Worm (Caenorhabditis elegans) whole organism, L1 larva: Measurements from ENCODE around the gene rhi-1.
A peak's percentile ranks its signal among the peaks of the same experiment; 100 is the strongest.

ENCODE experiments used
- C04F5.9 ChIP-seq: sonication (generic microtip); optimal IDR thresholded peaks from 2 replicates; lab custom pipeline; 2016; ENCODE audit warnings: missing genetic modification characterization, missing compliant biosample characterization
- C16A3.4 ChIP-seq: fragments of 150-350 bp; optimal IDR thresholded peaks from 2 replicates; lab custom pipeline; 2014; ENCODE audit warnings: missing biosample characterization, missing genetic modification characterization
- C34B4.2 ChIP-seq: sonication (generic microtip); optimal IDR thresholded peaks from 2 replicates; lab custom pipeline; 2017; ENCODE audit warnings: mild to moderate bottlenecking, missing genetic modification characterization, missing compliant biosample characterization
- Y116A8C.19 ChIP-seq: sonication (generic microtip); optimal IDR thresholded peaks from 2 replicates; lab custom pipeline; 2016; ENCODE audit warnings: missing compliant biosample characterization, missing genetic modification characterization, borderline replicate concordance
- aha-1 ChIP-seq: fragments of 150-350 bp; optimal IDR thresholded peaks from 2 replicates; lab custom pipeline; 2014; ENCODE audit warnings: missing biosample characterization, missing genetic modification characterization
- aly-2 ChIP-seq: fragments of 150-350 bp; optimal IDR thresholded peaks from 2 replicates; lab custom pipeline; 2014; ENCODE audit warnings: missing biosample characterization, missing genetic modification characterization
- ceh-63 ChIP-seq: fragments of 200-800 bp; sonication (Bioruptor generic); optimal IDR thresholded peaks from 2 replicates; lab custom pipeline; 2018; ENCODE audit warnings: mild to moderate bottlenecking, missing genetic modification characterization, missing compliant biosample characterization
- ceh-8 ChIP-seq: fragments of 200-800 bp; sonication (Bioruptor generic); optimal IDR thresholded peaks from 2 replicates; lab custom pipeline; 2018; ENCODE audit warnings: mild to moderate bottlenecking, missing genetic modification characterization, moderate library complexity, missing compliant biosample characterization
- ceh-90 ChIP-seq: sonication (generic microtip); optimal IDR thresholded peaks from 2 replicates; lab custom pipeline; 2016; ENCODE audit warnings: missing genetic modification characterization, missing compliant biosample characterization
- ces-1 ChIP-seq: fragments of 150-350 bp; optimal IDR thresholded peaks from 2 replicates; lab custom pipeline; 2014; ENCODE audit warnings: missing biosample characterization, missing genetic modification reagents, missing genetic modification characterization
- dpl-1 ChIP-seq, 3 experiments: fragments of 150-350 bp in 2 of 3; sonication (generic microtip) in 1 of 3; optimal IDR thresholded peaks; 2 replicates each; lab custom pipeline; 2014 to 2017; ENCODE audit warnings: missing biosample characterization in 3 of 3, missing genetic modification characterization in 3 of 3, missing genetic modification reagents in 3 of 3
- dsc-1 ChIP-seq: sonication (generic microtip); optimal IDR thresholded peaks from 2 replicates; lab custom pipeline; 2016; ENCODE audit warnings: mild to moderate bottlenecking, missing genetic modification characterization, missing compliant biosample characterization
- efl-1 ChIP-seq, 4 experiments: fragments of 150-350 bp; optimal IDR thresholded peaks in 3 of 4; peaks in 1 of 4; 1 replicate in 1 of 4; 2 replicates in 3 of 4; lab custom pipeline; 2014; ENCODE audit warnings: missing biosample characterization in 2 of 4, missing genetic modification characterization in 2 of 4, missing genetic modification reagents in 2 of 4
- egl-13 ChIP-seq: sonication (generic microtip); optimal IDR thresholded peaks from 2 replicates; lab custom pipeline; 2016; ENCODE audit warnings: missing genotype, missing genetic modification reagents, missing genetic modification characterization, missing compliant biosample characterization
- egl-27 ChIP-seq, 2 experiments: fragments of 150-350 bp in 1 of 2; sonication (generic microtip); optimal IDR thresholded peaks; 3 replicates each; lab custom pipeline; 2017 to 2018; ENCODE audit warnings: missing biosample characterization in 2 of 2, missing genetic modification characterization in 2 of 2, missing genetic modification reagents in 2 of 2
- fkh-4 ChIP-seq: sonication (generic microtip); optimal IDR thresholded peaks from 2 replicates; lab custom pipeline; 2016; ENCODE audit warnings: missing compliant biosample characterization, missing genetic modification characterization, borderline replicate concordance
- fkh-8 ChIP-seq: sonication (generic microtip); optimal IDR thresholded peaks from 2 replicates; lab custom pipeline; 2016; ENCODE audit warnings: mild to moderate bottlenecking, missing genetic modification characterization, missing compliant biosample characterization
- grh-1 ChIP-seq: fragments of 200-800 bp; sonication (Bioruptor generic); IDR thresholded peaks from 2 replicates; pipeline ENCODE4 v1.3.6; 2022; ENCODE audit warnings: missing genetic modification reagents, missing genetic modification characterization, missing compliant biosample characterization
- hlh-17 ChIP-seq: fragments of 200-800 bp; sonication (Bioruptor generic); optimal IDR thresholded peaks from 2 replicates; lab custom pipeline; 2018; ENCODE audit warnings: missing genetic modification characterization, mild to moderate bottlenecking, missing compliant biosample characterization, moderate library complexity, borderline replicate concordance
- hlh-4 ChIP-seq: sonication (generic microtip); optimal IDR thresholded peaks from 2 replicates; lab custom pipeline; 2016; ENCODE audit warnings: mild to moderate bottlenecking, missing genetic modification characterization, missing compliant biosample characterization
- hpl-2 ChIP-seq: fragments of 150-350 bp; optimal IDR thresholded peaks from 2 replicates; lab custom pipeline; 2014; ENCODE audit warnings: missing biosample characterization, missing genetic modification reagents, missing genetic modification characterization
- irx-1 ChIP-seq: sonication (generic microtip); optimal IDR thresholded peaks from 2 replicates; lab custom pipeline; 2016; ENCODE audit warnings: missing genetic modification characterization, missing compliant biosample characterization
- isw-1 ChIP-seq: fragments of 200-800 bp; sonication (Bioruptor generic); IDR thresholded peaks from 2 replicates; pipeline ENCODE4 v1.3.6; 2022; ENCODE audit warnings: missing genetic modification characterization, missing compliant biosample characterization
- jun-1 ChIP-seq: fragments of 150-350 bp; optimal IDR thresholded peaks from 2 replicates; lab custom pipeline; 2014; ENCODE audit warnings: missing biosample characterization, missing genetic modification reagents, missing genetic modification characterization
- lin-13 ChIP-seq: fragments of 150-350 bp; optimal IDR thresholded peaks from 2 replicates; lab custom pipeline; 2014; ENCODE audit warnings: missing biosample characterization, missing genetic modification reagents, missing genetic modification characterization
- lin-14 ChIP-seq: fragments of 200-800 bp; sonication (Bioruptor generic); optimal IDR thresholded peaks from 2 replicates; lab custom pipeline; 2018; ENCODE audit warnings: mild to moderate bottlenecking, missing genetic modification characterization, moderate library complexity, missing compliant biosample characterization
- lin-35 ChIP-seq, 2 experiments: fragments of 150-350 bp; optimal IDR thresholded peaks; 2 replicates each; lab custom pipeline; 2014; ENCODE audit warnings: missing biosample characterization in 2 of 2, missing genetic modification characterization in 2 of 2, missing genetic modification reagents in 2 of 2
- lin-39 ChIP-seq: fragments of 150-350 bp; optimal IDR thresholded peaks from 2 replicates; lab custom pipeline; 2014; ENCODE audit warnings: missing biosample characterization, missing genetic modification reagents, missing genetic modification characterization
- mab-9 ChIP-seq: fragments of 200-800 bp; sonication (Bioruptor generic); IDR thresholded peaks from 2 replicates; pipeline ENCODE4 v1.3.6; 2022; ENCODE audit warnings: missing genetic modification reagents, missing genetic modification characterization, missing compliant biosample characterization
- mdl-1 ChIP-seq, 2 experiments: fragments of 150-350 bp; optimal IDR thresholded peaks; 2 replicates each; lab custom pipeline; 2014 to 2017; ENCODE audit warnings: missing biosample characterization in 2 of 2, missing genetic modification characterization in 2 of 2, inconsistent platforms in 1 of 2
- mep-1 ChIP-seq: fragments of 150-350 bp; optimal IDR thresholded peaks from 2 replicates; lab custom pipeline; 2014; ENCODE audit warnings: missing biosample characterization, missing genetic modification characterization
- nhr-12 ChIP-seq: sonication (generic microtip); optimal IDR thresholded peaks from 2 replicates; lab custom pipeline; 2017; ENCODE audit warnings: missing biosample characterization, missing genetic modification characterization
- nhr-19 ChIP-seq: fragments of 200-800 bp; sonication (Bioruptor generic); conservative IDR thresholded peaks from 2 replicates; pipeline ENCODE4 v1.3.6; 2022; ENCODE audit warnings: missing genetic modification characterization, missing compliant biosample characterization
- nhr-20 ChIP-seq: sonication (generic microtip); optimal IDR thresholded peaks from 2 replicates; lab custom pipeline; 2016; ENCODE audit warnings: mild to moderate bottlenecking, missing genetic modification characterization, missing compliant biosample characterization
- nhr-28 ChIP-seq: fragments of 150-350 bp; optimal IDR thresholded peaks from 2 replicates; lab custom pipeline; 2014; ENCODE audit warnings: missing biosample characterization, missing genetic modification characterization
- nhr-47 ChIP-seq: sonication (generic microtip); optimal IDR thresholded peaks from 2 replicates; lab custom pipeline; 2016; ENCODE audit warnings: mild to moderate bottlenecking, missing genetic modification characterization, moderate library complexity, missing compliant biosample characterization
- nhr-71 ChIP-seq: sonication (generic microtip); optimal IDR thresholded peaks from 2 replicates; lab custom pipeline; 2016; ENCODE audit warnings: mild to moderate bottlenecking, missing genetic modification characterization, moderate library complexity, missing compliant biosample characterization
- nhr-76 ChIP-seq: sonication (generic microtip); optimal IDR thresholded peaks from 2 replicates; lab custom pipeline; 2017; ENCODE audit warnings: missing biosample characterization, missing genetic modification characterization
- nhr-85 ChIP-seq: sonication (generic microtip); peaks from one replicate; lab custom pipeline; 2016; ENCODE audit warnings: missing genetic modification characterization, inconsistent platforms, missing compliant biosample characterization
- nhr-90 ChIP-seq: sonication (generic microtip); optimal IDR thresholded peaks from 2 replicates; lab custom pipeline; 2016; ENCODE audit warnings: mild to moderate bottlenecking, missing genetic modification characterization, missing compliant biosample characterization; ENCODE audit not compliant: poor library complexity
- sox-4 ChIP-seq: sonication (generic microtip); optimal IDR thresholded peaks from 2 replicates; lab custom pipeline; 2016; ENCODE audit warnings: missing genetic modification characterization, missing compliant biosample characterization
- sptf-1 ChIP-seq: fragments of 150-350 bp; optimal IDR thresholded peaks from 2 replicates; lab custom pipeline; 2014; ENCODE audit warnings: missing biosample characterization, missing genetic modification characterization
- sup-37 ChIP-seq: fragments of 200-800 bp; sonication (Bioruptor generic); optimal IDR thresholded peaks from 2 replicates; lab custom pipeline; 2018; ENCODE audit warnings: mild to moderate bottlenecking, missing genetic modification characterization, missing compliant biosample characterization
- swsn-7 ChIP-seq: sonication (generic microtip); optimal IDR thresholded peaks from 2 replicates; lab custom pipeline; 2016; ENCODE audit warnings: missing genetic modification characterization, missing compliant biosample characterization
- unc-30 ChIP-seq: sonication (generic microtip); optimal IDR thresholded peaks from 2 replicates; lab custom pipeline; 2017; ENCODE audit warnings: missing biosample characterization, missing genetic modification characterization
- unc-62 ChIP-seq: fragments of 150-350 bp; optimal IDR thresholded peaks from 2 replicates; lab custom pipeline; 2014; ENCODE audit warnings: missing biosample characterization, missing genetic modification reagents, missing genetic modification characterization
- unc-98 ChIP-seq: fragments of 200-800 bp; sonication (Bioruptor generic); IDR thresholded peaks from 2 replicates; pipeline ENCODE4 v1.3.6; 2022; ENCODE audit warnings: missing genetic modification characterization, missing compliant biosample characterization
- xbp-1 ChIP-seq: sonication (generic microtip); optimal IDR thresholded peaks from 2 replicates; lab custom pipeline; 2016; ENCODE audit warnings: missing genetic modification characterization, missing compliant biosample characterization
- ztf-11 ChIP-seq, 2 experiments: sonication (generic microtip); optimal IDR thresholded peaks; 2 replicates each; lab custom pipeline; 2016 to 2017; ENCODE audit warnings: missing genetic modification characterization in 2 of 2, missing biosample characterization in 1 of 2, missing compliant biosample characterization in 1 of 2
- ztf-4 ChIP-seq: fragments of 150-350 bp; optimal IDR thresholded peaks from 2 replicates; lab custom pipeline; 2014; ENCODE audit warnings: missing biosample characterization, missing genetic modification characterization

rhi-1 gene

ce11 chrX:4508209-4508608 is at the start of gene rhi-1:
TSS of gene rhi-1 (plus strand) at chrX:4508509.
- no peak for TF ChIP-seq efl-1 (optimal IDR thresholded peaks at IDR 0.05; lab: Kevin White, UChicago)
- TF ChIP-seq efl-1 (GFP tag; optimal IDR thresholded peaks at IDR 0.05 in 1 of 2; lab: Kevin White, UChicago), result peak in 1 of 2 experiments; percentile 47
- TF ChIP-seq nhr-12 (tag; lab: Kevin White, UChicago), result no peak
- no peak for TF ChIP-seq nhr-85
- TF ChIP-seq mdl-1 (tag; optimal IDR thresholded peaks at IDR 0.05; lab: Kevin White, UChicago), result no peak
- TF ChIP-seq ces-1 (GFP tag; lab: Kevin White, UChicago), result no peak
- no peak for TF ChIP-seq hlh-4 (tag; lab: Kevin White, UChicago)
- TF ChIP-seq lin-35 (GFP tag; optimal IDR thresholded peaks at IDR 0.05; lab: Kevin White, UChicago), result peak in 1 of 2 experiments; percentile 1
- TF ChIP-seq nhr-28, result no peak
- no peak for TF ChIP-seq nhr-76 (tag; lab: Kevin White, UChicago)

ce11 chrX:4462390-4462789 is 45.9 kb upstream of the rhi-1 start, which contains the start of gene atg-16.1:
TSS of gene atg-16.1 (minus strand) at chrX:4462465.
- TF ChIP-seq mep-1 (tag; lab: Kevin White, UChicago) (peak; percentile 87), nhr-71 (tag; lab: Kevin White, UChicago) (peak; percentile 73), mab-9 (GFP tag; lab: Robert Waterston, UW) (no peak), ceh-90 (no peak), nhr-28 (no peak), jun-1 (tag; lab: Kevin White, UChicago) (peak; percentile 2), lin-35 (GFP tag; optimal IDR thresholded peaks at IDR 0.05; lab: Kevin White, UChicago) (peak; percentile 43 to 67), unc-30 (tag; lab: Kevin White, UChicago) (no peak), swsn-7 (peak; percentile 67), egl-13 (tag; lab: Kevin White, UChicago) (no peak), ztf-4 (tag; lab: Kevin White, UChicago) (no peak), ceh-8 (GFP tag; lab: Kevin White, UChicago) (no peak), fkh-8 (tag; lab: Kevin White, UChicago) (peak; percentile 41), lin-39 (tag; lab: Kevin White, UChicago) (no peak), hpl-2 (GFP tag; lab: Kevin White, UChicago) (no peak), grh-1 (GFP tag; lab: Robert Waterston, UW) (no peak), dsc-1 (tag; lab: Kevin White, UChicago) (peak; percentile 56), sptf-1 (tag; lab: Kevin White, UChicago) (no peak), isw-1 (GFP tag; lab: Robert Waterston, UW) (no peak), irx-1 (tag; lab: Kevin White, UChicago) (no peak), xbp-1 (peak; percentile 81), ceh-63 (GFP tag; lab: Kevin White, UChicago) (no peak), sox-4 (tag; lab: Kevin White, UChicago) (peak; percentile 7), sup-37 (GFP tag; lab: Kevin White, UChicago) (no peak), nhr-20 (tag; lab: Kevin White, UChicago) (peak; percentile 70), C16A3.4 (tag; lab: Kevin White, UChicago) (peak; percentile 69), C34B4.2 (tag; lab: Kevin White, UChicago) (no peak), hlh-4 (tag; lab: Kevin White, UChicago) (no peak), fkh-4 (tag; lab: Kevin White, UChicago) (no peak), lin-13 (GFP tag; lab: Kevin White, UChicago) (peak; percentile 36), nhr-90 (tag; lab: Kevin White, UChicago) (peak; percentile 37), unc-98 (GFP tag; lab: Robert Waterston, UW) (no peak), aha-1 (no peak), unc-62 (GFP tag; lab: Kevin White, UChicago) (no peak), ztf-11 (tag; optimal IDR thresholded peaks at IDR 0.05; lab: Kevin White, UChicago) (no peak), hlh-17 (GFP tag; lab: Kevin White, UChicago) (no peak), C04F5.9 (tag; lab: Kevin White, UChicago) (no peak), lin-14 (GFP tag; lab: Kevin White, UChicago) (peak; percentile 87), Y116A8C.19 (tag; lab: Kevin White, UChicago) (no peak), egl-27 (tag; optimal IDR thresholded peaks at IDR 0.05; lab: Kevin White, UChicago) (no peak), aly-2 (tag; lab: Kevin White, UChicago) (no peak), nhr-12 (tag; lab: Kevin White, UChicago) (no peak), nhr-19 (GFP tag; lab: Robert Waterston, UW) (peak; percentile 21; the same call in 1 of the 2 replicates), nhr-47 (tag; lab: Kevin White, UChicago) (peak; percentile 66), dpl-1 (GFP tag; optimal IDR thresholded peaks at IDR 0.05; lab: Kevin White, UChicago) (peak; percentile 8 to 63 (median 34))
